Fruit fly (Drosophila melanogaster) whole organism, wandering third instar larva: ENCODE results near the gene plx.

Source experiments
- Abd-B ChIP-seq: fragments of >200 bp; optimal IDR thresholded peaks from 2 replicates; lab custom pipeline; 2017; ENCODE audit warnings: missing biosample characterization, missing genetic modification characterization
- CG32264 ChIP-seq: fragments of 200-800 bp; sonication (Bioruptor generic); optimal IDR thresholded peaks from 2 replicates; lab custom pipeline; 2016; ENCODE audit warnings: missing biosample characterization, missing genetic modification characterization
- CG9705 ChIP-seq: fragments of 200-800 bp; sonication (Bioruptor generic); optimal IDR thresholded peaks from 2 replicates; lab custom pipeline; 2018; ENCODE audit warnings: missing biosample characterization, mild to moderate bottlenecking, missing genetic modification characterization
- HLH106 ChIP-seq: fragments of 200-800 bp; optimal IDR thresholded peaks from 3 replicates; lab custom pipeline; 2019; ENCODE audit warnings: missing biosample characterization, mild to moderate bottlenecking, missing genetic modification characterization, moderate library complexity
- ey ChIP-seq: fragments of 200-800 bp; sonication (Bioruptor generic); optimal IDR thresholded peaks from 2 replicates; lab custom pipeline; 2016; ENCODE audit warnings: missing biosample characterization, missing genetic modification characterization
- fru ChIP-seq: fragments of 200-800 bp; sonication (Bioruptor generic); optimal IDR thresholded peaks from 3 replicates; lab custom pipeline; 2016; ENCODE audit warnings: missing biosample characterization, mild to moderate bottlenecking, missing genetic modification characterization
- psq ChIP-seq: fragments of 200-800 bp; sonication (Bioruptor generic); optimal IDR thresholded peaks from 3 replicates; lab custom pipeline; 2017; ENCODE audit warnings: missing biosample characterization, mild to moderate bottlenecking, missing genetic modification characterization, moderate library complexity
- sv ChIP-seq: fragments of 200-800 bp; sonication (Bioruptor generic); optimal IDR thresholded peaks from 3 replicates; lab custom pipeline; 2016; ENCODE audit warnings: missing biosample characterization, missing genetic modification characterization
- tai ChIP-seq: sonication (Bioruptor generic); optimal IDR thresholded peaks from 2 replicates; lab custom pipeline; 2016; ENCODE audit warnings: missing biosample characterization, missing genetic modification characterization
- usp ChIP-seq: fragments of >200 bp; optimal IDR thresholded peaks from 2 replicates; lab custom pipeline; 2017; ENCODE audit warnings: missing biosample characterization, missing genetic modification characterization

DNA sequence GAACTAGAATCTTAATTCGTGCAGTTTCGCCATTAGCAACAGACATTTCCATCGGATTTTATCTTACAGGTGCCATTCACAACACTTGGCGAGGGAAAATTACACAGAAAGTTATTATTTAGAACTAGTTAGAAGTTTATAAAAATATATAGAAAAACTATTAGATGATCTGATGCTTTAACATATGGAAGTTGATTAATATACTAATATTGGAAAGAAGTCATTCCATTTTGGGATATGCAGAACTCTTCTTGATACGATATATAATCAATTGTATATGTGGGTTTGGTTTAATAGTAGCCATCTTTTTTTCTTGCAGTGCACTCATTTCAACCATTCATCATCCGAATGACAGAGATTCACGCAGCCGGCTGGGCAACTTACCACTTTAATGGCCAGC is 3.4 kb upstream of the plx start:
- TF ChIP-seq HLH106 (tag; lab: Kevin White, UChicago) (no peak), sv (GFP tag; lab: Kevin White, UChicago) (no peak), tai (no peak), ey (GFP tag; lab: Kevin White, UChicago) (no peak), CG32264 (GFP tag; lab: Kevin White, UChicago) (no peak), psq (GFP tag; lab: Kevin White, UChicago) (no peak), usp (no peak), CG9705 (GFP tag; lab: Kevin White, UChicago) (no peak), Abd-B (GFP tag; lab: Kevin White, UChicago) (no peak), fru (GFP tag; lab: Kevin White, UChicago) (no peak)
